Worm (Caenorhabditis elegans) whole organism, L1 larva: Measurements from ENCODE around the gene Y17D7B.4.

Experiments
- C04F5.9 ChIP-seq: sonication (generic microtip); optimal IDR thresholded peaks from 2 replicates; lab custom pipeline; 2016; ENCODE audit warnings: missing genetic modification characterization, missing compliant biosample characterization
- C16A3.4 ChIP-seq: fragments of 150-350 bp; optimal IDR thresholded peaks from 2 replicates; lab custom pipeline; 2014; ENCODE audit warnings: missing biosample characterization, missing genetic modification characterization
- C34B4.2 ChIP-seq: sonication (generic microtip); optimal IDR thresholded peaks from 2 replicates; lab custom pipeline; 2017; ENCODE audit warnings: mild to moderate bottlenecking, missing genetic modification characterization, missing compliant biosample characterization
- aha-1 ChIP-seq: fragments of 150-350 bp; optimal IDR thresholded peaks from 2 replicates; lab custom pipeline; 2014; ENCODE audit warnings: missing biosample characterization, missing genetic modification characterization
- aly-2 ChIP-seq: fragments of 150-350 bp; optimal IDR thresholded peaks from 2 replicates; lab custom pipeline; 2014; ENCODE audit warnings: missing biosample characterization, missing genetic modification characterization
- blmp-1 ChIP-seq: fragments of 150-350 bp; optimal IDR thresholded peaks from 2 replicates; lab custom pipeline; 2014; ENCODE audit warnings: missing biosample characterization, missing genetic modification characterization
- ceh-63 ChIP-seq: fragments of 200-800 bp; sonication (Bioruptor generic); optimal IDR thresholded peaks from 2 replicates; lab custom pipeline; 2018; ENCODE audit warnings: mild to moderate bottlenecking, missing genetic modification characterization, missing compliant biosample characterization
- ceh-8 ChIP-seq: fragments of 200-800 bp; sonication (Bioruptor generic); optimal IDR thresholded peaks from 2 replicates; lab custom pipeline; 2018; ENCODE audit warnings: mild to moderate bottlenecking, missing genetic modification characterization, moderate library complexity, missing compliant biosample characterization
- ceh-88 ChIP-seq: fragments of 200-800 bp; sonication (Bioruptor generic); IDR thresholded peaks from 2 replicates; pipeline ENCODE4 v1.3.6; 2022; ENCODE audit warnings: missing genetic modification characterization, missing compliant biosample characterization
- ces-1 ChIP-seq: fragments of 150-350 bp; optimal IDR thresholded peaks from 2 replicates; lab custom pipeline; 2014; ENCODE audit warnings: missing biosample characterization, missing genetic modification reagents, missing genetic modification characterization
- dpl-1 ChIP-seq, 3 experiments: fragments of 150-350 bp in 2 of 3; sonication (generic microtip) in 1 of 3; optimal IDR thresholded peaks; 2 replicates each; lab custom pipeline; 2014 to 2017; ENCODE audit warnings: missing biosample characterization in 3 of 3, missing genetic modification characterization in 3 of 3, missing genetic modification reagents in 3 of 3
- elt-2 ChIP-seq: sonication (generic microtip); optimal IDR thresholded peaks from 2 replicates; lab custom pipeline; 2016; ENCODE audit warnings: missing genetic modification characterization, mild to moderate bottlenecking, inconsistent platforms, missing compliant biosample characterization, missing genetic modification reagents
- fkh-10 ChIP-seq: sonication (generic microtip); optimal IDR thresholded peaks from 2 replicates; lab custom pipeline; 2017; ENCODE audit warnings: missing biosample characterization, missing genetic modification reagents, missing genetic modification characterization
- fkh-4 ChIP-seq: sonication (generic microtip); optimal IDR thresholded peaks from 2 replicates; lab custom pipeline; 2016; ENCODE audit warnings: missing compliant biosample characterization, missing genetic modification characterization, borderline replicate concordance
- fos-1 ChIP-seq: fragments of 150-350 bp; optimal IDR thresholded peaks from 2 replicates; lab custom pipeline; 2014; ENCODE audit warnings: missing biosample characterization, missing genetic modification characterization
- grh-1 ChIP-seq: fragments of 200-800 bp; sonication (Bioruptor generic); IDR thresholded peaks from 2 replicates; pipeline ENCODE4 v1.3.6; 2022; ENCODE audit warnings: missing genetic modification reagents, missing genetic modification characterization, missing compliant biosample characterization
- hpl-2 ChIP-seq: fragments of 150-350 bp; optimal IDR thresholded peaks from 2 replicates; lab custom pipeline; 2014; ENCODE audit warnings: missing biosample characterization, missing genetic modification reagents, missing genetic modification characterization
- lin-13 ChIP-seq: fragments of 150-350 bp; optimal IDR thresholded peaks from 2 replicates; lab custom pipeline; 2014; ENCODE audit warnings: missing biosample characterization, missing genetic modification reagents, missing genetic modification characterization
- lin-14 ChIP-seq: fragments of 200-800 bp; sonication (Bioruptor generic); optimal IDR thresholded peaks from 2 replicates; lab custom pipeline; 2018; ENCODE audit warnings: mild to moderate bottlenecking, missing genetic modification characterization, moderate library complexity, missing compliant biosample characterization
- lin-15B ChIP-seq: fragments of 150-350 bp; sonication (generic microtip); optimal IDR thresholded peaks from 3 replicates; lab custom pipeline; 2014; ENCODE audit warnings: missing biosample characterization, missing genetic modification characterization
- lir-3 ChIP-seq: sonication (generic microtip); optimal IDR thresholded peaks from 2 replicates; lab custom pipeline; 2016; ENCODE audit warnings: mild to moderate bottlenecking, missing genetic modification characterization, moderate library complexity, missing compliant biosample characterization; ENCODE audit not compliant: poor library complexity
- lsy-2 ChIP-seq, 2 experiments: fragments of 150-350 bp; optimal IDR thresholded peaks; 2 replicates each; lab custom pipeline; 2014; ENCODE audit warnings: missing biosample characterization in 2 of 2, missing genetic modification characterization in 2 of 2
- mab-9 ChIP-seq: fragments of 200-800 bp; sonication (Bioruptor generic); IDR thresholded peaks from 2 replicates; pipeline ENCODE4 v1.3.6; 2022; ENCODE audit warnings: missing genetic modification reagents, missing genetic modification characterization, missing compliant biosample characterization
- mdl-1 ChIP-seq, 2 experiments: fragments of 150-350 bp; optimal IDR thresholded peaks; 2 replicates each; lab custom pipeline; 2014 to 2017; ENCODE audit warnings: missing biosample characterization in 2 of 2, missing genetic modification characterization in 2 of 2, inconsistent platforms in 1 of 2
- mef-2 ChIP-seq: fragments of 150-350 bp; optimal IDR thresholded peaks from 2 replicates; lab custom pipeline; 2014; ENCODE audit warnings: missing biosample characterization, missing genetic modification characterization
- mep-1 ChIP-seq: fragments of 150-350 bp; optimal IDR thresholded peaks from 2 replicates; lab custom pipeline; 2014; ENCODE audit warnings: missing biosample characterization, missing genetic modification characterization
- nhr-237 ChIP-seq: fragments of 150-350 bp; optimal IDR thresholded peaks from 2 replicates; lab custom pipeline; 2014; ENCODE audit warnings: missing biosample characterization, missing genetic modification characterization
- nhr-47 ChIP-seq: sonication (generic microtip); optimal IDR thresholded peaks from 2 replicates; lab custom pipeline; 2016; ENCODE audit warnings: mild to moderate bottlenecking, missing genetic modification characterization, moderate library complexity, missing compliant biosample characterization
- nhr-76 ChIP-seq: sonication (generic microtip); optimal IDR thresholded peaks from 2 replicates; lab custom pipeline; 2017; ENCODE audit warnings: missing biosample characterization, missing genetic modification characterization
- nhr-77 ChIP-seq: fragments of 150-350 bp; optimal IDR thresholded peaks from 2 replicates; lab custom pipeline; 2014; ENCODE audit warnings: missing biosample characterization, missing genetic modification characterization
- nhr-85 ChIP-seq: sonication (generic microtip); peaks from one replicate; lab custom pipeline; 2016; ENCODE audit warnings: missing genetic modification characterization, inconsistent platforms, missing compliant biosample characterization
- nhr-90 ChIP-seq: sonication (generic microtip); optimal IDR thresholded peaks from 2 replicates; lab custom pipeline; 2016; ENCODE audit warnings: mild to moderate bottlenecking, missing genetic modification characterization, missing compliant biosample characterization; ENCODE audit not compliant: poor library complexity
- pax-3 ChIP-seq: fragments of 200-800 bp; sonication (Bioruptor generic); optimal IDR thresholded peaks from 2 replicates; lab custom pipeline; 2018; ENCODE audit warnings: mild to moderate bottlenecking, missing genetic modification characterization, moderate library complexity, missing compliant biosample characterization
- rnt-1 ChIP-seq: sonication (generic microtip); optimal IDR thresholded peaks from 2 replicates; lab custom pipeline; 2016; ENCODE audit warnings: mild to moderate bottlenecking, missing genetic modification characterization, moderate library complexity, missing compliant biosample characterization
- skn-1 ChIP-seq: fragments of 150-350 bp; optimal IDR thresholded peaks from 2 replicates; lab custom pipeline; 2014; ENCODE audit warnings: missing biosample characterization, missing genetic modification characterization
- snpc-4 ChIP-seq: fragments of 150-350 bp; optimal IDR thresholded peaks from 2 replicates; lab custom pipeline; 2014; ENCODE audit warnings: missing biosample characterization, missing genetic modification characterization
- sox-4 ChIP-seq: sonication (generic microtip); optimal IDR thresholded peaks from 2 replicates; lab custom pipeline; 2016; ENCODE audit warnings: missing genetic modification characterization, missing compliant biosample characterization
- sptf-1 ChIP-seq: fragments of 150-350 bp; optimal IDR thresholded peaks from 2 replicates; lab custom pipeline; 2014; ENCODE audit warnings: missing biosample characterization, missing genetic modification characterization
- tlp-1 ChIP-seq: fragments of 150-350 bp; optimal IDR thresholded peaks from 2 replicates; lab custom pipeline; 2014; ENCODE audit warnings: missing biosample characterization, missing genetic modification characterization
- unc-130 ChIP-seq: fragments of 150-350 bp; optimal IDR thresholded peaks from 2 replicates; lab custom pipeline; 2017; ENCODE audit warnings: missing biosample characterization, missing genetic modification characterization, inconsistent platforms
- vab-15 ChIP-seq: sonication (generic microtip); optimal IDR thresholded peaks from 2 replicates; lab custom pipeline; 2017; ENCODE audit warnings: missing genotype, mild to moderate bottlenecking, missing genetic modification characterization, missing compliant biosample characterization
- zag-1 ChIP-seq: fragments of 150-350 bp; optimal IDR thresholded peaks from 2 replicates; lab custom pipeline; 2014; ENCODE audit warnings: missing biosample characterization, missing genetic modification characterization
- zip-4 ChIP-seq: fragments of 200-800 bp; sonication (Bioruptor generic); optimal IDR thresholded peaks from 2 replicates; lab custom pipeline; 2018; ENCODE audit warnings: mild to moderate bottlenecking, missing genetic modification characterization, moderate library complexity, missing compliant biosample characterization
- ztf-4 ChIP-seq: fragments of 150-350 bp; optimal IDR thresholded peaks from 2 replicates; lab custom pipeline; 2014; ENCODE audit warnings: missing biosample characterization, missing genetic modification characterization

The Y17D7B.4 gene

DNA sequence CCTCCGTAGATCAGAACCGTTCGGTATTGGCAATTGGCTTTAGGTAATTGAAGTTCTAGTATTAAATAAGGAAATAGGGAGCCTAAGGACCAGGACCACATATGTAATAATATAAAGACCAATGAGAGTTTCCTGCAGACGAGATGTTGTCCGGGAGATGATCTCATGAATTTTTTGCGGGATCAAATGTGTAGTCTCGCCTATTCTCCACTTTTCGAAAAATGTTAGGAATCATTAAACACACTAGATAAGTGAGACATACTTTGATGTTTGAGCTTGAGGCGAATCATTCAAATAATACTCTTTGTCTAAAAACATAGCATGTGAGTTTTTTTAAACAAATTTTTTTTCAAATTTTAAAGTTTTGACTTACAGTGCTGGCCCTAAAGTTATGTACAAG, 23.5 kb downstream of the Y17D7B.4 start, which contains the start of gene F11D11.6:
TSS of gene F11D11.6 (minus strand) at position 101 of the 400 bp plus-strand sequence.
- no peak for TF ChIP-seq nhr-237 (tag; lab: Kevin White, UChicago)
- TF ChIP-seq tlp-1 (tag; lab: Kevin White, UChicago) = no peak
- no peak for TF ChIP-seq vab-15 (tag; lab: Kevin White, UChicago)
- TF ChIP-seq nhr-90 (tag; lab: Kevin White, UChicago) = no peak
- TF ChIP-seq sptf-1 (tag; lab: Kevin White, UChicago) = no peak
- TF ChIP-seq fkh-10 (GFP tag; lab: Kevin White, UChicago) = no peak
- no peak for TF ChIP-seq skn-1 (tag; lab: Kevin White, UChicago)
- no peak for TF ChIP-seq lsy-2 (tag; optimal IDR thresholded peaks at IDR 0.05; lab: Kevin White, UChicago)
- TF ChIP-seq nhr-47 (tag; lab: Kevin White, UChicago) = no peak
- no peak for TF ChIP-seq hpl-2 (GFP tag; lab: Kevin White, UChicago)
- no peak for TF ChIP-seq pax-3
- TF ChIP-seq fkh-4 = no peak
- no peak for TF ChIP-seq aha-1 (tag; lab: Kevin White, UChicago)
- TF ChIP-seq dpl-1 (GFP tag; optimal IDR thresholded peaks at IDR 0.05; lab: Kevin White, UChicago) = no peak
- TF ChIP-seq ceh-63 (GFP tag; lab: Kevin White, UChicago) = no peak
- no peak for TF ChIP-seq lir-3
- no peak for TF ChIP-seq mef-2 (tag; lab: Kevin White, UChicago)
- TF ChIP-seq grh-1 (GFP tag; lab: Robert Waterston, UW) = no peak

ce11 chrV:18750445-18750844, 26.0 kb downstream of the Y17D7B.4 start, which contains the start of the genes F11D11.21 and F11D11.12:
Gene F11D11.21 (minus strand): TSS chrV:18750545.
Gene F11D11.12 (minus strand): TSS chrV:18750682.
- no peak for TF ChIP-seq elt-2 (tag; lab: Kevin White, UChicago)
- TF ChIP-seq hpl-2 (GFP tag; lab: Kevin White, UChicago) = no peak
- TF ChIP-seq C04F5.9 (tag; lab: Kevin White, UChicago) = no peak
- TF ChIP-seq aha-1 (tag; lab: Kevin White, UChicago) = no peak

DNA sequence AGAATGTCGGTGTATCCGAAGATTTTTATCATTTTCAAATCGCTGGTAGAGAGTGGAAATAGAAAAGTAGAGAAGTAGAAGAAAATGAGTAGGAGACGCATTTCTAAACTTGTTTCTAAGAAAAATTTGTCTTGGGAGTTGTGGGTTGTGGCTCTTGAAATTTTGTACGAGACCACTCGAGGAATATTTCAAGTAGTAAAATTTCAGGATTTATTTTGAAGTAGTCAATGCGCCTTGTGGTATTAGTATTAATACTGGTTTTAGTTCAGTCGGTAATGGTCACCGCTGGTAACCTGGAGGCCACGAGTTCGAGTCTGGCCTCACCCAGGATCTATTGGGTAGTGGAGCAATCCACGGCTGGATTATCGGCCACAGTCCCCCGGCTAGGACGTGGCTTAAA, 27.8 kb downstream of the Y17D7B.4 start, which contains the start of gene clec-252:
TSS of gene clec-252 (minus strand) at position 101 of the 400 bp plus-strand sequence.
- no peak for TF ChIP-seq rnt-1 (tag; lab: Kevin White, UChicago)
- no peak for TF ChIP-seq nhr-85 (tag; lab: Kevin White, UChicago)
- no peak for TF ChIP-seq ceh-88 (GFP tag; lab: Robert Waterston, UW)
- TF ChIP-seq ces-1 (GFP tag; lab: Kevin White, UChicago) = no peak
- TF ChIP-seq mab-9 (GFP tag; lab: Robert Waterston, UW) = no peak

DNA sequence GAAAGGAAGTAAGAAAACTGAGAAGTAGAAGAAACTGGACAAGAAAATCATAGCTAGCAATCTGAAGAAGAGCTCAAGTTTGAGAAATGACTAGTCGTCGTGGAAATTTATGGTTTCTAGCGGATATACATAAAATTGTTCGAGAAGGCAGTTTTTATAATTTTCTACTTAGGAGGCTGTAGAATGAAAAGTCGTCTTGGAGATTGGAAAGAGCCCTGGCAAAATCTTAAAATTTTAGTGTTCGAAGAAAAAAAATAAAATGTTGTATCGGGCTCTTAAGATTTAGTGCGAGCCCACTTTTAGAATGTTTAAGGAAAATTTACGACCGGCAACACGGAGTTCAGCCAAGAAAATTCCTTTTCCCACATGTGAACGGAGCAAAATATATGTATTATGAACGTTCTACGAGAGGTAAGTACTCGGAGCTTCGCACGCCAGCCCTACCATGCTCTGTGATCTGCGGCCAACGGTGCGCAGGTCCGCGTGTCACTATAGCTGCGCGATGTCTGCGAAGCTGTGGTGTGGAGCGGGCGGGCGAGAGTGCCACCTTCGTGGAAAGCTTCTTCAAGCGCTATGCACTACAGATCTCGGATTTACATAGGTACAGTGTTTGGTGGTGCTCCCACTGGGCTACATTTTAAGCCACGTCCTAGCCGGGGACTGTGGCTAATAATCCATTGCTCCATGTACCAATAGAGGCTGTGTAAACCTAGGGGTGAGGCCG, 29.4 kb downstream of the Y17D7B.4 start, which contains the start of gene clec-251:
TSS of gene clec-251 (minus strand) at position 51 of the 724 bp plus-strand sequence.
- TF ChIP-seq fkh-4 (no peak), C16A3.4 (tag; lab: Kevin White, UChicago) (no peak), C34B4.2 (tag; lab: Kevin White, UChicago) (no peak), zip-4 (GFP tag; lab: Kevin White, UChicago) (no peak), fos-1 (tag; lab: Kevin White, UChicago) (no peak), pax-3 (no peak), ceh-88 (GFP tag; lab: Robert Waterston, UW) (no peak), mep-1 (tag; lab: Kevin White, UChicago) (no peak), nhr-76 (tag; lab: Kevin White, UChicago) (no peak), snpc-4 (tag; lab: Kevin White, UChicago) (no peak)

- no peak for TF ChIP-seq sox-4 (tag; lab: Kevin White, UChicago)
- no peak for TF ChIP-seq lin-13 (GFP tag; lab: Kevin White, UChicago)
- no peak for TF ChIP-seq unc-130 (tag; lab: Kevin White, UChicago)
- no peak for TF ChIP-seq sptf-1 (tag; lab: Kevin White, UChicago)
- no peak for TF ChIP-seq tlp-1 (tag; lab: Kevin White, UChicago)
- no peak for TF ChIP-seq ztf-4 (tag; lab: Kevin White, UChicago)
- no peak for TF ChIP-seq lin-15B
- no peak for TF ChIP-seq lin-14 (GFP tag; lab: Kevin White, UChicago)
- no peak for TF ChIP-seq snpc-4 (tag; lab: Kevin White, UChicago)
- no peak for TF ChIP-seq aly-2 (tag; lab: Kevin White, UChicago)
- no peak for TF ChIP-seq blmp-1 (tag; lab: Kevin White, UChicago)
- no peak for TF ChIP-seq ceh-8 (GFP tag; lab: Kevin White, UChicago)
- TF ChIP-seq zag-1 (tag; lab: Kevin White, UChicago) = no peak
- no peak for TF ChIP-seq ceh-88 (GFP tag; lab: Robert Waterston, UW)
- TF ChIP-seq nhr-77 (tag; lab: Kevin White, UChicago) = no peak
- no peak for TF ChIP-seq mdl-1 (tag; optimal IDR thresholded peaks at IDR 0.05; lab: Kevin White, UChicago)
Observed at ce11 chrV:18742108-18742507, 34.4 kb downstream of the Y17D7B.4 start, which contains the start of gene clec-250. Gene clec-250 (minus strand): TSS chrV:18742208.
